Fruit fly (Drosophila melanogaster): ENCODE data around the gene CG42713.
A peak's percentile ranks its signal among the peaks of the same experiment; 100 is the strongest.

CG42713 gene

dm6 chr2L:8879241-8879931 lies 11.9 kb upstream of the CG42713 start (continued):
- no peak for TF ChIP-seq HLH54F (GFP tag; optimal IDR thresholded peaks at IDR 0.05)
- TF ChIP-seq CG17361 (GFP tag; IDR thresholded peaks at IDR 0.05) = no peak
- TF ChIP-seq salm (tag; optimal IDR thresholded peaks at IDR 0.05) = no peak
- TF ChIP-seq Atf6 (GFP tag; IDR thresholded peaks at IDR 0.05) = 0 out of 2 replicates have a peak, but pooled peaks have one; percentile 34
- TF ChIP-seq bab2 (GFP tag; optimal IDR thresholded peaks at IDR 0.05) = no peak
- TF ChIP-seq CG4404 (GFP tag; IDR thresholded peaks at IDR 0.05) = no peak
- TF ChIP-seq gfzf (GFP tag; optimal IDR thresholded peaks at IDR 0.05) = no peak
- no peak for TF ChIP-seq CG7271 (tag; optimal IDR thresholded peaks at IDR 0.05)
- TF ChIP-seq CG9727 (GFP tag; optimal IDR thresholded peaks at IDR 0.05) = no peak
- TF ChIP-seq NC2β (GFP tag; optimal IDR thresholded peaks at IDR 0.05) = no peak
- TF ChIP-seq Tbp (GFP tag; optimal IDR thresholded peaks at IDR 0.05) = no peak
- TF ChIP-seq CG14014 (GFP tag; IDR thresholded peaks at IDR 0.05) = no peak
- TF ChIP-seq CG10147 (GFP tag; optimal IDR thresholded peaks at IDR 0.05) = no peak
- TF ChIP-seq CG34376 (GFP tag; optimal IDR thresholded peaks at IDR 0.05) = no peak
- TF ChIP-seq CG9932 (GFP tag; IDR thresholded peaks at IDR 0.05) = peak; percentile 67
- peak; percentile 57; the same call in 1 of the 2 replicates for TF ChIP-seq CG32532 (GFP tag; IDR thresholded peaks at IDR 0.05)
- no peak for TF ChIP-seq CG16863 (GFP tag; optimal IDR thresholded peaks at IDR 0.05)
- no peak for TF ChIP-seq CoRest (tag; optimal IDR thresholded peaks at IDR 0.05)
- no peak for TF ChIP-seq ab (GFP tag; optimal IDR thresholded peaks at IDR 0.05)
- no peak for TF ChIP-seq CG6854 (GFP tag; optimal IDR thresholded peaks at IDR 0.05)
- no peak for TF ChIP-seq CG6254 (GFP tag; optimal IDR thresholded peaks at IDR 0.05)
- TF ChIP-seq Hr51 (GFP tag; optimal IDR thresholded peaks at IDR 0.05) = no peak
- no peak for TF ChIP-seq CG31365 (tag; optimal IDR thresholded peaks at IDR 0.05)
- TF ChIP-seq HHEX (GFP tag; optimal IDR thresholded peaks at IDR 0.05) = no peak
- TF ChIP-seq grau (tag; optimal IDR thresholded peaks at IDR 0.05) = no peak
- TF ChIP-seq CG12104 (GFP tag; optimal IDR thresholded peaks at IDR 0.05) = no peak
- TF ChIP-seq CG2199 (GFP tag; IDR thresholded peaks at IDR 0.05) = no peak
- TF ChIP-seq CG9215 (GFP tag; IDR thresholded peaks at IDR 0.05) = 0 out of 2 replicates have a peak, but pooled peaks have one; percentile 21
- TF ChIP-seq CG18619 (GFP tag; optimal IDR thresholded peaks at IDR 0.05) = no peak
- no peak for TF ChIP-seq Adf1 (GFP tag; IDR thresholded peaks at IDR 0.05)
- no peak for TF ChIP-seq Dp (GFP tag; optimal IDR thresholded peaks at IDR 0.05)
- peak; percentile 38 for TF ChIP-seq Ets65A (GFP tag)
- TF ChIP-seq CG17186 (GFP tag; optimal IDR thresholded peaks at IDR 0.05) = no peak
- no peak for TF ChIP-seq CG10431 (GFP tag; optimal IDR thresholded peaks at IDR 0.05)
- no peak for TF ChIP-seq knrl (GFP tag; IDR thresholded peaks at IDR 0.05; ENCODE audit: partially characterized antibody)
- no peak for TF ChIP-seq sima (GFP tag; optimal IDR thresholded peaks at IDR 0.05)
- TF ChIP-seq ase (GFP tag; IDR thresholded peaks at IDR 0.05) = no peak
- TF ChIP-seq ems (GFP tag; optimal IDR thresholded peaks at IDR 0.05) = no peak
- no peak for TF ChIP-seq CG1647 (GFP tag; optimal IDR thresholded peaks at IDR 0.05)
- no peak for TF ChIP-seq caup (GFP tag; optimal IDR thresholded peaks at IDR 0.05; ENCODE audit: severe bottlenecking)

dm6 chr2L:8881095-8881494 lies 10.1 kb upstream of the CG42713 start:
- TF ChIP-seq Bteb2 (GFP tag; optimal IDR thresholded peaks at IDR 0.05) (no peak), lov (optimal IDR thresholded peaks at IDR 0.05) (no peak), lov (GFP tag; IDR thresholded peaks at IDR 0.05) (no peak), CG15073 (GFP tag; optimal IDR thresholded peaks at IDR 0.05) (no peak), CG6689 (GFP tag; IDR thresholded peaks at IDR 0.05) (no peak), Mrtf (GFP tag; IDR thresholded peaks at IDR 0.05) (no peak), Oaz (GFP tag; IDR thresholded peaks at IDR 0.05) (no peak), Nf-YB (GFP tag; optimal IDR thresholded peaks at IDR 0.05) (peak; percentile 57), CG8478 (optimal IDR thresholded peaks at IDR 0.05) (peak; percentile 61), CG6175 (GFP tag; IDR thresholded peaks at IDR 0.05) (0 out of 3 replicates have a peak, but pooled peaks have one; percentile 33), Nf-YC (tag; optimal IDR thresholded peaks at IDR 0.05) (peak; percentile 78), CG11093 (GFP tag; IDR thresholded peaks at IDR 0.05) (no peak)

All from whole organism, embryonic.